Worm (Caenorhabditis elegans): ENCODE results near the gene rabr-1.

rabr-1 gene

DNA sequence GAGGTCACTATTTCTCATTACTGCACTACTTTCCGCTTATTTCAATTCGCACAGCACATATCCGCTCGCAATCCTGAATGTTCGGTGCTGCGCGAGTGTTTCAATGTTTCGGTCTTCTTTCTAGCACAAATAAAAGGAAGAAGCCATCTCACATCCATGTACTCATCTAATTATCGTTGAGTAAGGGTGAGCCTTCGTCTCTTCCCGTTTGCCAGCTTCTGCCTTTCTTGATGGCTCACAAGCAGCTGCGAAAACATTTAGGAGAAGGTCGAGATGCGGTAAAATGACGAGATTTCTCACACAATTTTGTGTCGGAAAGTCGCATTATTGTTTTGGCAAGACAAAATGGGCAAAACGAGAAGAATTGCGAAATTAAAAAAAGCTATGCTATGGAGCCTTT lies 41.1 kb upstream of the rabr-1 start:
- TF ChIP-seq mls-2 (tag; optimal IDR thresholded peaks at IDR 0.05), result no peak
- TF ChIP-seq ces-1 (GFP tag; optimal IDR thresholded peaks at IDR 0.05), result peak; percentile 91

ce11 chrX:2456141-2456540 lies 39.8 kb upstream of the rabr-1 start:
- TF ChIP-seq lsy-2 (tag; optimal IDR thresholded peaks at IDR 0.05) (no peak), nhr-237 (tag; optimal IDR thresholded peaks at IDR 0.05) (no peak), mls-2 (tag; optimal IDR thresholded peaks at IDR 0.05) (no peak), ceh-43 (GFP tag; optimal IDR thresholded peaks at IDR 0.05) (no peak), hlh-1 (tag; optimal IDR thresholded peaks at IDR 0.05) (no peak), drap-1 (GFP tag; optimal IDR thresholded peaks at IDR 0.05) (no peak)

DNA sequence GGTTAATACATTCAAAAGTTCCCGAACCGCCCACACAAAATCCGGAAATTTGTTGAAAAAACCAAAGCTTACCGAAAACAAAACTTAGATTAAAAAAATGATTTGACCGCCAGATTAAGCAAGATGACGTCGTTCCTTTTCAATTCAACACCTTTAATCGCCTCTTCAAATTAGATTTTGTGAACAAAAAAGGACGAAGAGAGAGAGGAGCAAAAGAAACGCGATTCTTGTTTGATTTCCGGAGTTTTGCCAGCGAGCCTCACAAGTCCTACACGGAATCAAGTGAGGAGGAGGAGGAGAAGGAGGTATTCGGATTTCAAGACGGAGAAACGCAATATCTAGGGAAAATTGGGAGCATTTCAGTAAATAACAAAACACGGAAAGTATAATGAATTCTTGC lies 38.5 kb upstream of the rabr-1 start:
- no peak for TF ChIP-seq sem-2 (GFP tag; optimal IDR thresholded peaks at IDR 0.05)
- no peak for TF ChIP-seq elt-3 (tag; optimal IDR thresholded peaks at IDR 0.05)
- no peak for TF ChIP-seq ztf-11 (tag; optimal IDR thresholded peaks at IDR 0.05)
- no peak for TF ChIP-seq M03D4.4 (tag; optimal IDR thresholded peaks at IDR 0.05)
- TF ChIP-seq nhr-76 (tag; optimal IDR thresholded peaks at IDR 0.05), result no peak
- TF ChIP-seq ceh-43 (GFP tag; optimal IDR thresholded peaks at IDR 0.05), result no peak
- no peak for TF ChIP-seq ceh-39 (tag; optimal IDR thresholded peaks at IDR 0.05)
- no peak for TF ChIP-seq mep-1 (tag; optimal IDR thresholded peaks at IDR 0.05)
- TF ChIP-seq nhr-12 (tag; optimal IDR thresholded peaks at IDR 0.05), result no peak
- TF ChIP-seq mab-5 (tag; optimal IDR thresholded peaks at IDR 0.05), result no peak
- TF ChIP-seq unc-120 (tag; optimal IDR thresholded peaks at IDR 0.05; ENCODE audit: poor library complexity, severe bottlenecking), result no peak
- no peak for TF ChIP-seq lsy-2 (tag; optimal IDR thresholded peaks at IDR 0.05)
- TF ChIP-seq ces-1 (GFP tag; optimal IDR thresholded peaks at IDR 0.05), result no peak
- no peak for TF ChIP-seq zip-8 (tag; optimal IDR thresholded peaks at IDR 0.05)
- no peak for TF ChIP-seq blmp-1 (tag; optimal IDR thresholded peaks at IDR 0.05)
- TF ChIP-seq ham-2 (GFP tag; optimal IDR thresholded peaks at IDR 0.05), result no peak

DNA sequence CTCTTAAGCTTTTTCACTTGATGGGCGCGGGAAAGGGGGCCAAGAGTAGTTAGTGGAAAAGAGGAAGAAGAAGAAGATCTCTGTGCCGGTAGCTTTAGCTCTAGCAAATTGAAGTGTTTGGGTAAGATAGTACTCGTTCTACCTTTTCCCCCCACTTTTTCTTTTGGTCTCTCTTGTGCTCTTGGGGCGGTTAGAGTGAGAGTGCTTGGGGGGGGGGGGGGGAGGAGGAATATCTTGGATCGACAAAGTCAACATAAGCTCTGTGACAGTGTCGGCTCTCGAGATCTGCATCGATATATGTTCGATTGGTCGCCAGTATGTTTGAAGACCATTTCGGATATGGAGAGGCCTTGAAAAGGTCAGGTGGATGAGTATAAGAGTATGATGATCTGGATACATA lies 36.2 kb upstream of the rabr-1 start, which contains the start of gene fox-1:
Gene fox-1, minus strand, starts transcription at position 101 of the 400 bp plus-strand sequence.
- TF ChIP-seq nhr-76 (tag; optimal IDR thresholded peaks at IDR 0.05), result no peak
- no peak for TF ChIP-seq nhr-12 (tag; optimal IDR thresholded peaks at IDR 0.05)
- peak; percentile 1 for TF ChIP-seq M03D4.4 (tag; optimal IDR thresholded peaks at IDR 0.05)
- no peak for TF ChIP-seq ham-2 (GFP tag; optimal IDR thresholded peaks at IDR 0.05)
- no peak for TF ChIP-seq mls-2 (tag; optimal IDR thresholded peaks at IDR 0.05)
- no peak for TF ChIP-seq lsy-2 (tag; optimal IDR thresholded peaks at IDR 0.05)
- peak; percentile 16 for TF ChIP-seq sptf-1 (tag; optimal IDR thresholded peaks at IDR 0.05)
- no peak for TF ChIP-seq unc-62 (GFP tag; optimal IDR thresholded peaks at IDR 0.05)
- no peak for TF ChIP-seq drap-1 (GFP tag; optimal IDR thresholded peaks at IDR 0.05)
- TF ChIP-seq pha-4 (tag; optimal IDR thresholded peaks at IDR 0.05), result no peak
- no peak for TF ChIP-seq hlh-1 (tag; optimal IDR thresholded peaks at IDR 0.05)
- no peak for TF ChIP-seq elt-1 (tag; optimal IDR thresholded peaks at IDR 0.05; ENCODE audit: borderline replicate concordance, insufficient read depth)
- TF ChIP-seq lin-13 (tag; optimal IDR thresholded peaks at IDR 0.05), result no peak
- TF ChIP-seq unc-39 (tag; optimal IDR thresholded peaks at IDR 0.05), result no peak
- no peak for TF ChIP-seq tbx-8 (GFP tag; optimal IDR thresholded peaks at IDR 0.05)
- no peak for TF ChIP-seq ztf-11 (tag; optimal IDR thresholded peaks at IDR 0.05)

DNA sequence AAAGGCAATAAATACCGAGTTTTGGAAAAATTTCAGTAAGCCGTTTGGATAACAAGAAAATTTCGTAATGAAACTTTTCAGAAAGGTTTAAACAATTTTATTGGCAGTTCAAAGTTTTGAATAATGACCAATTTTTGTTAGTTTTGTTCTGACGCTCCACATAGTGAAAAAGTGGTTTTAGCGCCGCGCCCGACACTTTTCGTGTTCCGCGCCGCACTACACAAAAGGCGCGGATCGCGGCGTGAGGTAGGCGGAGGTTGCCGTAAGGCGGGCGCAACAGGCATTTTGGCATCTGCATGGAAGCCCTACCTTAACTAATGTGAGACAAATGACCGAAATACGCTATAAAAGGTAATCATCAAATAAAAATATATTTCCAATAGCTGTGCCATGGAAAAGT lies 34.2 kb upstream of the rabr-1 start:
- TF ChIP-seq tbx-8 (GFP tag; optimal IDR thresholded peaks at IDR 0.05), result no peak
- TF ChIP-seq unc-120 (tag; optimal IDR thresholded peaks at IDR 0.05; ENCODE audit: poor library complexity, severe bottlenecking), result no peak
- no peak for TF ChIP-seq ces-1 (GFP tag; optimal IDR thresholded peaks at IDR 0.05)
- no peak for TF ChIP-seq flh-1 (GFP tag; optimal IDR thresholded peaks at IDR 0.05)
- TF ChIP-seq nhr-12 (tag; optimal IDR thresholded peaks at IDR 0.05), result no peak

DNA sequence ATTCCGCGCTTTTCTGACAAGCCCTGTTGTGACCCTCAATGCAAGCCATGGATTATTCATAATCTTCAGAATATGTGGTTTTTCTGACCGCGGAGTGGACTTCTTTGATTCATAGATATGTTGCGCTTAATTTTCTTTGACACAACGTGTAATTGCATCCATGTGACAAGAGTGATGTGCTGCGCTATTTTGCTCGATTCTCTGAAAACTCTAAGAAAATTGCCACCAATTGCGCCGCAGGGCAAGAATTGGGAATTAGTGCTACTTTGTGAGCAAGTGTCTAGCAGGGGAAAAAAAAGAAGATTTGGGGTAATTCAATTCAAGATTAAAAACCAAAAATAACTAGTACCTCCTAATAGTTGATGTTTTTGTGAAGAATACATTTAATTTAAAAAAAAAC lies 31.9 kb upstream of the rabr-1 start:
- TF ChIP-seq nhr-28 (tag; optimal IDR thresholded peaks at IDR 0.05) (no peak), ceh-39 (tag; optimal IDR thresholded peaks at IDR 0.05) (no peak), nhr-76 (tag; optimal IDR thresholded peaks at IDR 0.05) (no peak), zip-8 (tag; optimal IDR thresholded peaks at IDR 0.05) (no peak), snpc-4 (tag; optimal IDR thresholded peaks at IDR 0.05) (no peak), lin-32 (GFP tag; optimal IDR thresholded peaks at IDR 0.05) (no peak), hlh-1 (tag; optimal IDR thresholded peaks at IDR 0.05) (no peak), lsy-2 (tag; optimal IDR thresholded peaks at IDR 0.05) (no peak), ceh-83 (GFP tag; optimal IDR thresholded peaks at IDR 0.05) (no peak), nhr-12 (tag; optimal IDR thresholded peaks at IDR 0.05) (no peak), tbx-8 (GFP tag; optimal IDR thresholded peaks at IDR 0.05) (no peak), ceh-43 (GFP tag; optimal IDR thresholded peaks at IDR 0.05) (no peak), nhr-237 (tag; optimal IDR thresholded peaks at IDR 0.05) (no peak), mep-1 (tag; optimal IDR thresholded peaks at IDR 0.05) (no peak)
